Worm (Caenorhabditis elegans) whole organism, L3 larva: ENCODE measurements around the gene T21C9.11.

Experiments used
- ama-1 ChIP-seq: fragments of 150-350 bp; optimal IDR thresholded peaks from 2 replicates; lab custom pipeline; 2018
- elt-3 ChIP-seq, 3 experiments: fragments of 150-350 bp in 1 of 3; sonication (generic microtip) in 2 of 3; optimal IDR thresholded peaks; 2 replicates in 2 of 3; 4 replicates in 1 of 3; lab custom pipeline; 2014 to 2017; ENCODE audit warnings: missing biosample characterization in 3 of 3, missing genetic modification characterization in 3 of 3
- lin-39 ChIP-seq: fragments of 150-350 bp; optimal IDR thresholded peaks from 2 replicates; lab custom pipeline; 2018; ENCODE audit warnings: missing biosample characterization, missing genetic modification reagents, missing genetic modification characterization
- nhr-23 ChIP-seq: fragments of 150-350 bp; optimal IDR thresholded peaks from 2 replicates; lab custom pipeline; 2014; ENCODE audit warnings: missing biosample characterization, missing genetic modification reagents, missing genetic modification characterization
- nhr-28 ChIP-seq: fragments of 150-350 bp; optimal IDR thresholded peaks from 2 replicates; lab custom pipeline; 2014; ENCODE audit warnings: missing biosample characterization, missing genetic modification characterization
- nhr-77 ChIP-seq: fragments of 150-350 bp; optimal IDR thresholded peaks from 2 replicates; lab custom pipeline; 2014; ENCODE audit warnings: missing biosample characterization, missing genetic modification characterization
- pha-4 ChIP-seq: fragments of 150-350 bp; optimal IDR thresholded peaks from 2 replicates; lab custom pipeline; 2014; ENCODE audit warnings: missing biosample characterization, missing genetic modification reagents, missing genetic modification characterization
- pqm-1 ChIP-seq: fragments of 150-350 bp; optimal IDR thresholded peaks from 2 replicates; lab custom pipeline; 2017; ENCODE audit warnings: missing biosample characterization, missing genetic modification characterization, inconsistent platforms
- sea-2 ChIP-seq: fragments of 150-350 bp; sonication (generic microtip); optimal IDR thresholded peaks from 4 replicates; lab custom pipeline; 2014; ENCODE audit warnings: missing biosample characterization, missing genetic modification reagents, missing genetic modification characterization
- snpc-4 ChIP-seq: fragments of 150-350 bp; optimal IDR thresholded peaks from 2 replicates; lab custom pipeline; 2014; ENCODE audit warnings: missing biosample characterization, missing genetic modification characterization
- ztf-11 ChIP-seq: fragments of 150-350 bp; optimal IDR thresholded peaks from 2 replicates; lab custom pipeline; 2014; ENCODE audit warnings: missing biosample characterization, missing genetic modification characterization

ce11 chrV:10578226-10578625 is 16.5 kb downstream of the T21C9.11 start, which contains the start of gene mics-1:
- no peak for TF ChIP-seq lin-39
- TF ChIP-seq ztf-11: no peak
- no peak for TF ChIP-seq elt-3 (tag; optimal IDR thresholded peaks at IDR 0.05; lab: Kevin White, UChicago)
- TF ChIP-seq ama-1 (lab: Kevin White, UChicago): no peak
- TF ChIP-seq nhr-28 (tag; lab: Kevin White, UChicago): no peak
- TF ChIP-seq pha-4: no peak
- no peak for TF ChIP-seq sea-2 (GFP tag; lab: Kevin White, UChicago)
- no peak for TF ChIP-seq snpc-4 (tag; lab: Kevin White, UChicago)
- no peak for TF ChIP-seq nhr-23 (tag; lab: Kevin White, UChicago)
- no peak for TF ChIP-seq pqm-1 (tag; lab: Kevin White, UChicago)
- no peak for TF ChIP-seq nhr-77
